Worm (Caenorhabditis elegans) whole organism, mixed stage, embryonic: ENCODE measurements around the gene sdz-31.

Experiments used
- M03D4.4 ChIP-seq: sonication (generic microtip); optimal IDR thresholded peaks from 2 replicates; lab custom pipeline; 2017; ENCODE audit warnings: mild to moderate bottlenecking, missing genetic modification characterization, missing compliant biosample characterization
- blmp-1 ChIP-seq: fragments of 150-350 bp; optimal IDR thresholded peaks from 2 replicates; lab custom pipeline; 2014; ENCODE audit warnings: missing biosample characterization, missing genetic modification characterization
- ceh-39 ChIP-seq: fragments of 150-350 bp; optimal IDR thresholded peaks from 2 replicates; lab custom pipeline; 2014; ENCODE audit warnings: missing biosample characterization, missing genetic modification characterization
- ceh-43 ChIP-seq: fragments of 200-800 bp; sonication (Bioruptor generic); optimal IDR thresholded peaks from 2 replicates; lab custom pipeline; 2018; ENCODE audit warnings: mild to moderate bottlenecking, missing genetic modification characterization, moderate library complexity, missing compliant biosample characterization
- ceh-83 ChIP-seq: fragments of 200-800 bp; sonication (Bioruptor generic); optimal IDR thresholded peaks from 2 replicates; lab custom pipeline; 2018; ENCODE audit warnings: mild to moderate bottlenecking, missing genetic modification characterization, missing compliant biosample characterization
- ces-1 ChIP-seq: fragments of 150-350 bp; optimal IDR thresholded peaks from 2 replicates; lab custom pipeline; 2014; ENCODE audit warnings: missing biosample characterization, missing genetic modification reagents, missing genetic modification characterization
- cnd-1 ChIP-seq: fragments of 200-800 bp; sonication (Bioruptor generic); optimal IDR thresholded peaks from 2 replicates; lab custom pipeline; 2018; ENCODE audit warnings: mild to moderate bottlenecking, missing genetic modification characterization, missing compliant biosample characterization
- drap-1 ChIP-seq: fragments of 200-800 bp; sonication (Bioruptor generic); optimal IDR thresholded peaks from 3 replicates; lab custom pipeline; 2018; ENCODE audit warnings: mild to moderate bottlenecking, missing genetic modification characterization, missing compliant biosample characterization
- elt-1 ChIP-seq: sonication (generic microtip); optimal IDR thresholded peaks from 2 replicates; lab custom pipeline; 2017; ENCODE audit warnings: missing genetic modification characterization, mild to moderate bottlenecking, missing compliant biosample characterization, antibody characterized with exemption, moderate library complexity, borderline replicate concordance; ENCODE audit not compliant: insufficient read depth
- elt-3 ChIP-seq: fragments of 150-350 bp; optimal IDR thresholded peaks from 2 replicates; lab custom pipeline; 2014; ENCODE audit warnings: missing biosample characterization, missing genetic modification characterization
- flh-1 ChIP-seq: fragments of 200-800 bp; sonication (Bioruptor generic); optimal IDR thresholded peaks from 2 replicates; lab custom pipeline; 2018; ENCODE audit warnings: mild to moderate bottlenecking, missing genetic modification characterization, moderate library complexity, missing compliant biosample characterization
- ham-2 ChIP-seq: fragments of 200-800 bp; sonication (Bioruptor generic); optimal IDR thresholded peaks from 2 replicates; lab custom pipeline; 2018; ENCODE audit warnings: mild to moderate bottlenecking, missing genetic modification characterization, missing compliant biosample characterization
- lin-13 ChIP-seq: fragments of 150-350 bp; optimal IDR thresholded peaks from 2 replicates; lab custom pipeline; 2014; ENCODE audit warnings: missing biosample characterization, missing genetic modification characterization
- lin-32 ChIP-seq: fragments of 200-800 bp; sonication (Bioruptor generic); optimal IDR thresholded peaks from 2 replicates; lab custom pipeline; 2018; ENCODE audit warnings: mild to moderate bottlenecking, missing genetic modification characterization, missing compliant biosample characterization
- lsy-2 ChIP-seq: fragments of 150-350 bp; optimal IDR thresholded peaks from 2 replicates; lab custom pipeline; 2014; ENCODE audit warnings: missing biosample characterization, missing genetic modification characterization
- mab-5 ChIP-seq: fragments of 150-350 bp; optimal IDR thresholded peaks from 2 replicates; lab custom pipeline; 2014; ENCODE audit warnings: missing biosample characterization, missing genetic modification characterization
- mls-2 ChIP-seq: sonication (generic microtip); optimal IDR thresholded peaks from 2 replicates; lab custom pipeline; 2016; ENCODE audit warnings: mild to moderate bottlenecking, missing genetic modification characterization, moderate library complexity, missing compliant biosample characterization
- nhr-12 ChIP-seq: fragments of 150-350 bp; optimal IDR thresholded peaks from 2 replicates; lab custom pipeline; 2014; ENCODE audit warnings: missing biosample characterization, missing genetic modification characterization
- nhr-237 ChIP-seq: fragments of 150-350 bp; optimal IDR thresholded peaks from 2 replicates; lab custom pipeline; 2014; ENCODE audit warnings: missing biosample characterization, missing genetic modification characterization
- nhr-28 ChIP-seq: fragments of 150-350 bp; optimal IDR thresholded peaks from 2 replicates; lab custom pipeline; 2014; ENCODE audit warnings: missing biosample characterization, missing genetic modification characterization
- nhr-76 ChIP-seq: sonication (generic microtip); optimal IDR thresholded peaks from 2 replicates; lab custom pipeline; 2017; ENCODE audit warnings: missing biosample characterization, missing genetic modification characterization
- pha-4 ChIP-seq: fragments of 150-350 bp; optimal IDR thresholded peaks from 2 replicates; lab custom pipeline; 2018; ENCODE audit warnings: missing biosample characterization, missing genetic modification reagents, missing genetic modification characterization
- snpc-4 ChIP-seq: fragments of 150-350 bp; optimal IDR thresholded peaks from 2 replicates; lab custom pipeline; 2014; ENCODE audit warnings: missing biosample characterization, missing genetic modification characterization
- tbx-8 ChIP-seq: fragments of 200-800 bp; sonication (Bioruptor generic); optimal IDR thresholded peaks from 2 replicates; lab custom pipeline; 2018; ENCODE audit warnings: mild to moderate bottlenecking, missing genetic modification characterization, moderate library complexity, missing compliant biosample characterization
- unc-120 ChIP-seq: sonication (generic microtip); optimal IDR thresholded peaks from 2 replicates; lab custom pipeline; 2017; ENCODE audit warnings: missing genetic modification characterization, missing compliant biosample characterization; ENCODE audit not compliant: poor library complexity, severe bottlenecking
- unc-39 ChIP-seq: fragments of 150-350 bp; optimal IDR thresholded peaks from 2 replicates; lab custom pipeline; 2014; ENCODE audit warnings: missing biosample characterization, missing genetic modification characterization
- unc-62 ChIP-seq: fragments of 150-350 bp; optimal IDR thresholded peaks from 2 replicates; lab custom pipeline; 2014; ENCODE audit warnings: missing biosample characterization, missing genetic modification reagents, missing genetic modification characterization
- zip-8 ChIP-seq: fragments of 150-350 bp; optimal IDR thresholded peaks from 2 replicates; lab custom pipeline; 2014; ENCODE audit warnings: missing biosample characterization, missing genetic modification characterization

sdz-31 gene

ce11 chrV:9856978-9857377 lies 23.0 kb upstream of the sdz-31 start:
- TF ChIP-seq ceh-43 (no peak), cnd-1 (tag; lab: Kevin White, UChicago) (no peak)
- TF ChIP-seq, all 35 proteins: peak for 0

- TF ChIP-seq drap-1 (GFP tag; lab: Kevin White, UChicago) (no peak), lin-13 (no peak), ceh-83 (GFP tag; lab: Kevin White, UChicago) (no peak), lsy-2 (tag; lab: Kevin White, UChicago) (no peak), cnd-1 (tag; lab: Kevin White, UChicago) (no peak)
Observed at ce11 chrV:9859863-9860262, 20.1 kb upstream of the sdz-31 start, which contains the start of gene lsy-12. Gene lsy-12, minus strand, starts transcription at chrV:9859963.

ce11 chrV:9860337-9860736 lies 19.6 kb upstream of the sdz-31 start:
- TF ChIP-seq ces-1 (GFP tag; lab: Kevin White, UChicago) (no peak), lsy-2 (tag; lab: Kevin White, UChicago) (peak; percentile 67), pha-4 (no peak), ceh-43 (no peak), snpc-4 (tag; lab: Kevin White, UChicago) (no peak)
- TF ChIP-seq, all 35 proteins: peak for 1

DNA sequence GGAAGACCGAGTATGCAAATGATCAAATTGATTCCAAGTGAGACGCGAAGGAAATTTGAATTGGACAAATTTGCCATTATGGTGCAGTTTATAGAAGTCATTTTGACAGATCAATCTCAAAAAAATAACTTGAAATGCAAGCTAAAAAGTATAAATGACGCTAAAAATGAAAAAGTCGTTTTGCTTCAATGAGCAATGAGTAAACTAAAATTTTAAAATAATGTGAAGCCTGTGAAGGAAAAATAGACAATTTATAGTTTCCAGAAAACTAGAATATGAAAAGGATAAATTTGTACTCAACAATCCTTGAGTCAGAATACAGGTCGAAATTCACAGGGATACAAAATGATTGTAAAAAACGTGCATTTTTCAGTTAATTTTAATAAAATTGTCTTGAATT lies 11.7 kb upstream of the sdz-31 start, which contains the start of gene srab-17:
srab-17 (minus strand) TSS at position 101 of the 400 bp plus-strand sequence.
- TF ChIP-seq mab-5 (tag; lab: Kevin White, UChicago), result no peak
- TF ChIP-seq unc-120 (tag; lab: Kevin White, UChicago), result no peak
- TF ChIP-seq nhr-28 (tag; lab: Kevin White, UChicago), result no peak
- no peak for TF ChIP-seq nhr-12
- TF ChIP-seq ceh-83 (GFP tag; lab: Kevin White, UChicago), result no peak
- no peak for TF ChIP-seq lsy-2 (tag; lab: Kevin White, UChicago)

ce11 chrV:9871339-9871738 lies 8.6 kb upstream of the sdz-31 start, which contains the start of gene srab-18:
Gene srab-18, minus strand, starts transcription at chrV:9871439.
- TF ChIP-seq blmp-1 (tag; lab: Kevin White, UChicago) (no peak), mls-2 (tag; lab: Kevin White, UChicago) (no peak)

ce11 chrV:9879404-9879803 lies 563 bp upstream of the sdz-31 start, which contains the start of gene srab-26:
Gene srab-26, minus strand, starts transcription at chrV:9879504.
- TF ChIP-seq mab-5 (tag; lab: Kevin White, UChicago) (no peak), cnd-1 (tag; lab: Kevin White, UChicago) (no peak), ces-1 (GFP tag; lab: Kevin White, UChicago) (no peak), drap-1 (GFP tag; lab: Kevin White, UChicago) (no peak), unc-39 (tag; lab: Kevin White, UChicago) (no peak), flh-1 (GFP tag; lab: Kevin White, UChicago) (no peak), unc-120 (tag; lab: Kevin White, UChicago) (no peak), ceh-43 (no peak), lin-13 (no peak), nhr-28 (tag; lab: Kevin White, UChicago) (no peak), ceh-39 (tag; lab: Kevin White, UChicago) (no peak), lin-32 (GFP tag; lab: Kevin White, UChicago) (no peak)
- TF ChIP-seq, all 35 proteins: peak for 0

- TF ChIP-seq ceh-39 (tag; lab: Kevin White, UChicago) (no peak), elt-3 (no peak), tbx-8 (GFP tag; lab: Kevin White, UChicago) (no peak)
Observed at ce11 chrV:9885918-9886488, 6.0 kb downstream of the sdz-31 start, which contains the start of gene clp-9. Gene clp-9, minus strand, starts transcription at chrV:9885968.

DNA sequence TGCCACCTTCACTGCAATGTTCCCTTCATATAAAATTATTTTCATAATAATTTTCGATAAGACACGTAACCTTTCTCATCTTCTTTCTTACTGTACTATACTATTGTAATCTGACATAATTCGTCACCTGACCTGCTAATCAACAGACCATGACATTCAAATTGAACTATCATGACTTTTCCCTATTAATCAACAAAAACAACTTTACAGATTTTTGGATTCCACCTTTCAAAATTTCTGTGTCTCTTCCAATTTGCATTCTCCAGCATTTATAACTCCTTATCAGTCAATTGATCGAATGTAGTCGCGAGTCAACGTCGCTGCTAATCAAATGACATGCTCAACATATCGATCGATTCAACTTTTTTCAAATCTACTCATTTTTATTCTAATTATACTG lies 9.7 kb downstream of the sdz-31 start, which contains the start of gene fshr-1:
fshr-1 (plus strand) TSS at position 209 of the 400 bp plus-strand sequence.
- TF ChIP-seq M03D4.4 (tag; lab: Kevin White, UChicago) (no peak), unc-39 (tag; lab: Kevin White, UChicago) (no peak), ham-2 (GFP tag; lab: Kevin White, UChicago) (no peak), nhr-76 (no peak), tbx-8 (GFP tag; lab: Kevin White, UChicago) (no peak), elt-1 (tag; lab: Kevin White, UChicago) (no peak), zip-8 (tag; lab: Kevin White, UChicago) (no peak), ceh-43 (no peak), lin-32 (GFP tag; lab: Kevin White, UChicago) (no peak), flh-1 (GFP tag; lab: Kevin White, UChicago) (no peak), mls-2 (tag; lab: Kevin White, UChicago) (no peak), nhr-237 (no peak), unc-62 (GFP tag; lab: Kevin White, UChicago) (no peak), ces-1 (GFP tag; lab: Kevin White, UChicago) (no peak), lin-13 (no peak), elt-3 (no peak)
